Fruit fly (Drosophila melanogaster): ENCODE measurements around the gene Ilp7.
"Not testable (repeated sequence)": the region's sequence is repeated elsewhere in the genome, so short reads cannot be mapped to it uniquely, and the experiment has no call there.

DNA sequence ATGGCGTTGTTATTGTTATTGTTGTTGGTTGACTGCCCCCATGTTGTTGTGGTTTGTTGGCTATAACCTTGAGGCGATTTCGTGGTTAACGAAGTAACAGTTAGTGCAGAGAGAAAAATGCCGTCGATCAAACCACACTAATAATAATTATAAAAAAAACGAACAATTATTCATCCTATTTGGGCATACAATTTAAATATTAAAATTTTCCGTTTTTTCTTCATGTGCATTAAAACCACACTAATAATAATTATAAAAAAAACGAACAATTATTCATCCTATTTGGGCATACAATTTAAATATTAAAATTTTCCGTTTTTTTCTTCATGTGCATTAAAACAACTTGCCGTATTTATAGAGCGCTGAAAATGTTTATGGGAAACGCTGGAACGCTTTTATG is 47.6 kb downstream of the Ilp7 start:
- TF ChIP-seq dsx (GFP tag; optimal IDR thresholded peaks at IDR 0.05; ENCODE audit: poor library complexity, severe bottlenecking); CG6276 (GFP tag; optimal IDR thresholded peaks at IDR 0.05); Lpt (GFP tag; optimal IDR thresholded peaks at IDR 0.05); acj6 (GFP tag; optimal IDR thresholded peaks at IDR 0.05); CG7368 (GFP tag; optimal IDR thresholded peaks at IDR 0.05); CG8319 (GFP tag; optimal IDR thresholded peaks at IDR 0.05); Hr38 (GFP tag; optimal IDR thresholded peaks at IDR 0.05); fd85E (GFP tag; optimal IDR thresholded peaks at IDR 0.05): not testable (repeated sequence)
